Fruit fly (Drosophila melanogaster): ENCODE results near the gene CG10357.

Gene CG10357

DNA sequence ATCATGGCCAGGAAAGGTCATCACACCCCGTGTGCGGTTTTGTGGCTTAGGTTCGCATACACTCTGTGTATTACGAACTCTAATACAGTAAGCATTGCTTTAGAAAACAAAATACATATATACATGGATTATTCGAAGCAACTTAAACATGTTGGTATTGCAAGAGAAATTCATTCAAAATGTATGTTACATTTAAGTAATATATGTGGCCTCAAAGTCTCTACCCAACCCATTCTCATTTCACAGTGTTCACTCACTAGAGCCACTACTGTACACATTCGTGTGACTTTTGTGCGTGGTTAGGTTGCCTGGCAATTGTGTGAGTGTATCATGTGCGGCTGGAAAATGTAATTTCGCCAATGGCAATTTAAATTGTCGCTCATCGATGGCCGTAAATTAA, 8.2 kb upstream of the CG10357 start:
- TF ChIP-seq CG8159 (tag; optimal IDR thresholded peaks at IDR 0.05) (no peak), CG32121 (GFP tag; IDR thresholded peaks at IDR 0.05) (peak; percentile 25; the same call in 1 of the 2 replicates)

DNA sequence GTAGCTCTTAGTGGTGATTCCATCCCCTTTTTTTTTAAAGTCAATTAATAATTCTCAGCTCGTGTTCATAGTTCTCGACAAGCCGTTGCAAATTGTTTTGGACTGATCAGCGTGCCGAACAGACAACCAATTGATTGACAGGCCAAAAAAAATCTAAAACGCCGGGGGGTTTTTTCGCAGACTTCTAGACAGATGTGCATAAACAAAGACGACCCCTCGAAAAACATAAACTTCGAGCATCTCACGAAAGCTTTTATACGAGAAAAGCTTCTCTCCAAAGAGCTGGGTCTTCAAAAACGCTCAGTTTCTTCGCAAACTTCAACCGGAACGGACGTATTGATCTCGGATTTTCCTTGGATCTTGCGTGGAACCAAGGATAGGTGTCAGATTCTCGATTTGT, 3.3 kb upstream of the CG10357 start, which contains the start of gene CG10359:
Gene CG10359, plus strand, starts transcription at position 301 of the 400 bp plus-strand sequence.
- no peak for TF ChIP-seq CG10348 (GFP tag; IDR thresholded peaks at IDR 0.05)
- peak; percentile 35 for TF ChIP-seq EcR (GFP tag; optimal IDR thresholded peaks at IDR 0.05)
- TF ChIP-seq fd96Ca (GFP tag; IDR thresholded peaks at IDR 0.05), result 0 out of 3 replicates have a peak, but pooled peaks have one; percentile 19
- TF ChIP-seq CG4496 (GFP tag; IDR thresholded peaks at IDR 0.05), result 0 out of 3 replicates have a peak, but pooled peaks have one; percentile 13

DNA sequence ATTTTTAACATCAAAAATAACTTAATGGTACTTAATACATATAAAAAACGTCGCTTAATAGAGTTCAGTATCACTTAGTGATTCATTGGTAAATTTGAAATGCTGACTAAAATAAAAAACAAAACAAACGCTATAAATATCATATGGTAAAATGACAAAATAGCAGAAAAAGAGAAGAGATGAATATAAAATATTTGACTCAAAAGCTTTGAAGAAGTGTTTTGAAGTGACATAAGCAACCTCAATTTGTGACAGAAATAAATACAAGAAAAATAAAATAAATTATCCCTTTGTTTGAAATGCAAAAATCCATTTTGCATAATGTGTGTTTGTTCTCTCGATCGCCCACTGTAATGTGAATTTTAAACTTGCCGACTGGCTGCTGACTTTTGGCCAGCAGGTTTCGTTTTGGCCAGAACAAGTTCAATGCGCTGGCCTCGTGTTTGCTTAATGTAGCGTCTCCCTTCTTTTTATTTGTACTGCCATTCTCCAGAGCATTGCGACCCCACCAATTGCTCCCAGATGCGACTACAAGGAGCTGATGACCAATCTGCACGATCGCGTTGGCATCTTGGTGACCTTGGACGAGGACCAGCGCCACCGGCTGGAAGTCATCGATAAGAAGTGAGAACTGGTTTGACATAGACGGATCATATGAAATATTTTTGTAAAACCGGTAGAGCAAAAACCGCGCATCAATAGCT, 2.4 kb upstream of the CG10357 start:
- TF ChIP-seq rn (GFP tag; IDR thresholded peaks at IDR 0.05) (no peak), CG17806 (tag; optimal IDR thresholded peaks at IDR 0.05) (peak; percentile 12), CG8159 (tag; optimal IDR thresholded peaks at IDR 0.05) (peak; percentile 44), fd96Ca (GFP tag; IDR thresholded peaks at IDR 0.05) (0 out of 3 replicates have a peak, but pooled peaks have one; percentile 18), CG9948 (tag; optimal IDR thresholded peaks at IDR 0.05) (peak; percentile 31), D1 (tag; optimal IDR thresholded peaks at IDR 0.05) (peak; percentile 7), Pif1B (GFP tag; optimal IDR thresholded peaks at IDR 0.05) (no peak), CG14655 (GFP tag; optimal IDR thresholded peaks at IDR 0.05) (peak; percentile 56), Ets98B (GFP tag; IDR thresholded peaks at IDR 0.05) (no peak), CG15710 (tag; optimal IDR thresholded peaks at IDR 0.05) (peak; percentile 20), Pif1A (GFP tag; optimal IDR thresholded peaks at IDR 0.05) (peak; percentile 5), Snoo (tag; optimal IDR thresholded peaks at IDR 0.05) (peak; percentile 43), CG13204 (GFP tag; optimal IDR thresholded peaks at IDR 0.05) (no peak), CG8301 (tag; optimal IDR thresholded peaks at IDR 0.05) (peak; percentile 33), EcR (GFP tag; optimal IDR thresholded peaks at IDR 0.05) (peak; percentile 92)

DNA sequence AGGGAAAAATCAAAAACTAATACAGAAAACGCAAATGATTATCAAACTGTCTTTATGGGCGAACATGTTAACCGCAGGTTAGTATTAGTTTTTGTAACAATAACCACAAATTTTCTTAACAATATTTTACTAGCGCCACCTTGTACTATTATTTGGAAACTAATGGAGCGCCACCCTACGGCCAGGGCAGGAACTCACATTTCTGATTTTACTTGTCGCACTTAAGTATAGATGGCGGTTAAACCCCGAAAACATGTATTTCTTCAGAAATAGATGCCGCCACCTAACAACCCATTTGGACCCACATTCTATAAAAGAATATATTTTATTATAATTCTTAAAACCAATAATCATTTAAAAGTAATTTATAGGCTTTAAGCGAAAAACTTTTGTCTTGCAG, 1.2 kb downstream of the CG10357 start:
- TF ChIP-seq EcR (GFP tag; optimal IDR thresholded peaks at IDR 0.05), result no peak
- no peak for TF ChIP-seq CG9948 (tag; optimal IDR thresholded peaks at IDR 0.05)
- TF ChIP-seq Pif1B (GFP tag; optimal IDR thresholded peaks at IDR 0.05), result no peak
- no peak for TF ChIP-seq CG34367 (tag; optimal IDR thresholded peaks at IDR 0.05)
- TF ChIP-seq CG17806 (tag; optimal IDR thresholded peaks at IDR 0.05), result no peak
- TF ChIP-seq D1 (tag; optimal IDR thresholded peaks at IDR 0.05), result no peak
- peak; percentile 5 for TF ChIP-seq Snoo (tag; optimal IDR thresholded peaks at IDR 0.05)
- TF ChIP-seq CG8159 (tag; optimal IDR thresholded peaks at IDR 0.05), result no peak
- peak; percentile 11 for TF ChIP-seq CG15710 (tag; optimal IDR thresholded peaks at IDR 0.05)
- TF ChIP-seq CG4496 (GFP tag; IDR thresholded peaks at IDR 0.05), result no peak
- no peak for TF ChIP-seq CG32121 (GFP tag; IDR thresholded peaks at IDR 0.05)
- TF ChIP-seq CG8301 (tag; optimal IDR thresholded peaks at IDR 0.05), result no peak

dm6 chr3L:3617252-3617651, 2.1 kb downstream of the CG10357 start:
- TF ChIP-seq CG12605 (GFP tag; IDR thresholded peaks at IDR 0.05) (peak; percentile 64), CG13204 (GFP tag; optimal IDR thresholded peaks at IDR 0.05) (peak; percentile 59), fd96Ca (GFP tag; IDR thresholded peaks at IDR 0.05) (peak; percentile 55; the same call in 2 of the 3 replicates), CG8159 (tag; optimal IDR thresholded peaks at IDR 0.05) (peak; percentile 83), gl (tag; optimal IDR thresholded peaks at IDR 0.05) (peak; percentile 56), CG17806 (tag; optimal IDR thresholded peaks at IDR 0.05) (peak; percentile 80), D1 (tag; optimal IDR thresholded peaks at IDR 0.05) (peak; percentile 74), Ets98B (GFP tag; IDR thresholded peaks at IDR 0.05) (peak; percentile 65; the same call in 1 of the 2 replicates), CG10348 (GFP tag; IDR thresholded peaks at IDR 0.05) (no peak), CG4496 (GFP tag; IDR thresholded peaks at IDR 0.05) (peak; percentile 74), rn (GFP tag; IDR thresholded peaks at IDR 0.05) (no peak), CG14655 (GFP tag; optimal IDR thresholded peaks at IDR 0.05) (peak; percentile 73), CG15710 (tag; optimal IDR thresholded peaks at IDR 0.05) (peak; percentile 86), CG32121 (GFP tag; IDR thresholded peaks at IDR 0.05) (peak; percentile 43), EcR (GFP tag; optimal IDR thresholded peaks at IDR 0.05) (peak; percentile 26), CG9948 (tag; optimal IDR thresholded peaks at IDR 0.05) (peak; percentile 83), Pif1A (GFP tag; optimal IDR thresholded peaks at IDR 0.05) (peak; percentile 83), CG8301 (tag; optimal IDR thresholded peaks at IDR 0.05) (peak; percentile 77), Pif1B (GFP tag; optimal IDR thresholded peaks at IDR 0.05) (peak; percentile 82), CG34367 (tag; optimal IDR thresholded peaks at IDR 0.05) (peak; percentile 79), Snoo (tag; optimal IDR thresholded peaks at IDR 0.05) (peak; percentile 62)

DNA sequence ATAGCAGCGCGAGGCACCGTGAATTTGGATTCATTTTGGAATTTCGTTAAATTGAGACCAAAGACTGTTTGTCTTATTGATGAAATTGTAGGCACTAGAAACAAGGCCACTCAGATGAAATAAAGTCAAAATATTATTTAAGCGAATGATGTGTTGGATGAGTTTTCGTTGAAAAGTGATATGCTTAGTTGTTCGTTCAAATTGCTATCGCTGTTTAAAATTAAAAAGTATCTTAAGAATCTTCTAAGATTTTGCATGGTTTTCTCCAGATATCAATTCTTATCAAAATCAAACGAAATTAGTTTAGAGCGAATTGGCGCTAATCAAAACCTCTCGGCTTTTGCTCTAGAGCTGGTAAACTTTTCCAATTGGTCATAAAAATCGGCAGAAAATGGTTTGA, 5.8 kb downstream of the CG10357 start, which contains the start of gene CG14974:
Gene CG14974, minus strand, starts transcription at position 101 of the 400 bp plus-strand sequence.
- TF ChIP-seq CG12605 (GFP tag; IDR thresholded peaks at IDR 0.05) (no peak), CG14655 (GFP tag; optimal IDR thresholded peaks at IDR 0.05) (no peak), CG15710 (tag; optimal IDR thresholded peaks at IDR 0.05) (no peak), fd96Ca (GFP tag; IDR thresholded peaks at IDR 0.05) (no peak), Pif1A (GFP tag; optimal IDR thresholded peaks at IDR 0.05) (no peak), CG8301 (tag; optimal IDR thresholded peaks at IDR 0.05) (no peak), gl (tag; optimal IDR thresholded peaks at IDR 0.05) (no peak), CG32121 (GFP tag; IDR thresholded peaks at IDR 0.05) (no peak), Ets98B (GFP tag; IDR thresholded peaks at IDR 0.05) (no peak), Snoo (tag; optimal IDR thresholded peaks at IDR 0.05) (no peak), CG13204 (GFP tag; optimal IDR thresholded peaks at IDR 0.05) (no peak), EcR (GFP tag; optimal IDR thresholded peaks at IDR 0.05) (no peak)

Measured in whole organism, pupa.